Fruit fly (Drosophila melanogaster) whole organism, embryonic: ENCODE data around the gene CG1983.

Experiments used
- Asciz ChIP-seq: fragments of 200-800 bp; sonication (Bioruptor generic); optimal IDR thresholded peaks from 2 replicates; lab custom pipeline; 2017; ENCODE audit warnings: missing biosample characterization, mild to moderate bottlenecking, missing genetic modification characterization, missing genetic modification reagents
- CG10654 ChIP-seq: fragments of 200-800 bp; sonication (Bioruptor generic); optimal IDR thresholded peaks from 2 replicates; lab custom pipeline; 2016; ENCODE audit warnings: missing biosample characterization, missing genetic modification characterization
- CG12659 ChIP-seq: fragments of 200-800 bp; sonication (Bioruptor generic); optimal IDR thresholded peaks from 3 replicates; lab custom pipeline; 2017; ENCODE audit warnings: mild to moderate bottlenecking, missing biosample characterization, missing genetic modification reagents, missing genetic modification characterization
- CG13894 ChIP-seq: fragments of 200-800 bp; sonication (Bioruptor generic); optimal IDR thresholded peaks from 3 replicates; lab custom pipeline; 2018; ENCODE audit warnings: missing biosample characterization, mild to moderate bottlenecking, missing genetic modification characterization, moderate library complexity
- CG15269 ChIP-seq: fragments of 200-800 bp; sonication (Bioruptor generic); optimal IDR thresholded peaks from 2 replicates; lab custom pipeline; 2018; ENCODE audit warnings: missing biosample characterization, mild to moderate bottlenecking, missing genetic modification characterization, moderate library complexity
- CG15696 ChIP-seq: fragments of 200-800 bp; sonication (Bioruptor generic); optimal IDR thresholded peaks from 2 replicates; lab custom pipeline; 2019; ENCODE audit warnings: missing biosample characterization, mild to moderate bottlenecking, missing genetic modification characterization, moderate library complexity
- CG1647 ChIP-seq: fragments of 200-800 bp; sonication (Bioruptor generic); optimal IDR thresholded peaks from 3 replicates; lab custom pipeline; 2016; ENCODE audit warnings: missing biosample characterization, missing genetic modification characterization
- CG17912 ChIP-seq: fragments of 200-800 bp; sonication (Bioruptor generic); optimal IDR thresholded peaks from 2 replicates; lab custom pipeline; 2018; ENCODE audit warnings: missing biosample characterization, mild to moderate bottlenecking, missing genetic modification characterization
- CG18599 ChIP-seq: fragments of 200-800 bp; sonication (Bioruptor generic); optimal IDR thresholded peaks from 3 replicates; lab custom pipeline; 2017; ENCODE audit warnings: missing biosample characterization, missing genetic modification characterization, mild to moderate bottlenecking, moderate library complexity, missing genetic modification reagents
- CG2202 ChIP-seq: fragments of 200-800 bp; sonication (Bioruptor generic); optimal IDR thresholded peaks from 2 replicates; lab custom pipeline; 2018; ENCODE audit warnings: missing biosample characterization, mild to moderate bottlenecking, missing genetic modification characterization
- CG30403 ChIP-seq: fragments of 200-800 bp; sonication (Bioruptor generic); optimal IDR thresholded peaks from 3 replicates; lab custom pipeline; 2016; ENCODE audit warnings: missing biosample characterization, missing genetic modification characterization
- CG30431 ChIP-seq: fragments of 200-800 bp; sonication (Bioruptor generic); optimal IDR thresholded peaks from 2 replicates; lab custom pipeline; 2017; ENCODE audit warnings: missing biosample characterization, missing genetic modification characterization
- CG31365 ChIP-seq: fragments of 200-800 bp; sonication (Bioruptor generic); optimal IDR thresholded peaks from 2 replicates; lab custom pipeline; 2018; ENCODE audit warnings: missing biosample characterization, mild to moderate bottlenecking, missing genetic modification characterization
- CG31388 ChIP-seq: fragments of 200-800 bp; sonication (Bioruptor generic); optimal IDR thresholded peaks from 2 replicates; lab custom pipeline; 2016; ENCODE audit warnings: missing biosample characterization, missing genetic modification characterization
- CG34422 ChIP-seq: fragments of 200-800 bp; sonication (Bioruptor generic); IDR thresholded peaks from 3 replicates; pipeline ENCODE4 v1.3.6; 2022; ENCODE audit warnings: missing biosample characterization, missing genetic modification characterization
- CG3838 ChIP-seq: fragments of 200-800 bp; sonication (Bioruptor generic); optimal IDR thresholded peaks from 3 replicates; lab custom pipeline; 2016; ENCODE audit warnings: missing biosample characterization, missing genetic modification characterization
- CG4617 ChIP-seq: fragments of 200-800 bp; sonication (Bioruptor generic); optimal IDR thresholded peaks from 3 replicates; lab custom pipeline; 2016; ENCODE audit warnings: missing biosample characterization, missing genetic modification characterization, borderline replicate concordance
- CG6654 ChIP-seq: fragments of 200-800 bp; sonication (Bioruptor generic); optimal IDR thresholded peaks from 2 replicates; lab custom pipeline; 2017; ENCODE audit warnings: missing biosample characterization, mild to moderate bottlenecking, missing genetic modification characterization
- CG6683 ChIP-seq: fragments of 200-800 bp; sonication (Bioruptor generic); optimal IDR thresholded peaks from 2 replicates; lab custom pipeline; 2017; ENCODE audit warnings: missing biosample characterization, mild to moderate bottlenecking, missing genetic modification characterization, missing genetic modification reagents
- CG9215 ChIP-seq: fragments of 200-800 bp; sonication (Bioruptor generic); IDR thresholded peaks from 2 replicates; pipeline ENCODE4 v1.3.6; 2022; ENCODE audit warnings: missing biosample characterization, missing genetic modification characterization
- CG9727 ChIP-seq: fragments of 200-800 bp; sonication (Bioruptor generic); optimal IDR thresholded peaks from 3 replicates; lab custom pipeline; 2017; ENCODE audit warnings: missing biosample characterization, mild to moderate bottlenecking, missing genetic modification characterization
- Dfd ChIP-seq, 2 experiments: fragments of >200 bp; optimal IDR thresholded peaks; 2 replicates each; lab custom pipeline; 2017; ENCODE audit warnings: missing biosample characterization in 2 of 2, missing genetic modification characterization in 2 of 2
- Dll ChIP-seq: fragments of 200-800 bp; sonication (Bioruptor generic); IDR thresholded peaks from 4 replicates; pipeline ENCODE4 v1.3.6; 2022; ENCODE audit warnings: missing biosample characterization, missing genetic modification characterization; ENCODE audit not compliant: partially characterized antibody
- Ets65A ChIP-seq: fragments of 200-800 bp; sonication (Bioruptor generic); peaks from one replicate; lab custom pipeline; 2016; ENCODE audit warnings: missing biosample characterization, missing genetic modification characterization
- Fer2 ChIP-seq: fragments of 200-800 bp; sonication (Bioruptor generic); optimal IDR thresholded peaks from 2 replicates; lab custom pipeline; 2018; ENCODE audit warnings: missing biosample characterization, mild to moderate bottlenecking, missing genetic modification characterization, moderate library complexity
- HHEX ChIP-seq: fragments of 200-800 bp; sonication (Bioruptor generic); optimal IDR thresholded peaks from 3 replicates; lab custom pipeline; 2017; ENCODE audit warnings: missing biosample characterization, mild to moderate bottlenecking, missing genetic modification characterization, missing genetic modification reagents
- MTF-1 ChIP-seq: fragments of 200-800 bp; sonication (Bioruptor generic); optimal IDR thresholded peaks from 2 replicates; lab custom pipeline; 2018; ENCODE audit warnings: missing biosample characterization, mild to moderate bottlenecking, missing genetic modification characterization, borderline replicate concordance
- Oli ChIP-seq: fragments of 200-800 bp; sonication (Bioruptor generic); optimal IDR thresholded peaks from 2 replicates; lab custom pipeline; 2018; ENCODE audit warnings: missing biosample characterization, mild to moderate bottlenecking, missing genetic modification characterization, moderate library complexity
- TFAM ChIP-seq: fragments of 200-800 bp; sonication (Bioruptor generic); optimal IDR thresholded peaks from 2 replicates; lab custom pipeline; 2017; ENCODE audit warnings: missing biosample characterization, missing genetic modification characterization, inconsistent platforms
- bbx ChIP-seq: fragments of 200-800 bp; sonication (Bioruptor generic); IDR thresholded peaks from 2 replicates; pipeline ENCODE4 v1.3.6; 2022; ENCODE audit warnings: missing biosample characterization, missing genetic modification characterization; ENCODE audit not compliant: partially characterized antibody
- btn ChIP-seq: fragments of 200-800 bp; sonication (Bioruptor generic); optimal IDR thresholded peaks from 2 replicates; lab custom pipeline; 2016; ENCODE audit warnings: missing biosample characterization, missing genetic modification characterization
- cato ChIP-seq: fragments of 200-800 bp; sonication (Bioruptor generic); optimal IDR thresholded peaks from 2 replicates; lab custom pipeline; 2016; ENCODE audit warnings: missing biosample characterization, missing genetic modification characterization, borderline replicate concordance
- caup ChIP-seq: fragments of 200-800 bp; sonication (Bioruptor generic); optimal IDR thresholded peaks from 3 replicates; lab custom pipeline; 2017; ENCODE audit warnings: missing biosample characterization, mild to moderate bottlenecking, missing genetic modification characterization, moderate library complexity; ENCODE audit not compliant: severe bottlenecking
- crp ChIP-seq, 2 experiments: fragments of 200-800 bp; sonication (Bioruptor generic); optimal IDR thresholded peaks; 2 replicates in 1 of 2; 3 replicates in 1 of 2; lab custom pipeline; 2017; ENCODE audit warnings: missing biosample characterization in 2 of 2, missing genetic modification characterization in 2 of 2, mild to moderate bottlenecking in 1 of 2, moderate library complexity in 1 of 2
- cwo ChIP-seq: fragments of 200-800 bp; sonication (Bioruptor generic); optimal IDR thresholded peaks from 3 replicates; lab custom pipeline; 2017; ENCODE audit warnings: missing biosample characterization, missing genetic modification characterization, mild to moderate bottlenecking, moderate library complexity, missing genetic modification reagents
- danr ChIP-seq: fragments of 200-800 bp; sonication (Bioruptor generic); IDR thresholded peaks from 2 replicates; pipeline ENCODE4 v1.3.6; 2022; ENCODE audit warnings: missing biosample characterization, missing genetic modification characterization
- dmrt11E ChIP-seq: fragments of 200-800 bp; sonication (Bioruptor generic); optimal IDR thresholded peaks from 3 replicates; lab custom pipeline; 2018; ENCODE audit warnings: missing biosample characterization, mild to moderate bottlenecking, missing genetic modification characterization, moderate library complexity
- fu2 ChIP-seq: fragments of 200-800 bp; sonication (Bioruptor generic); optimal IDR thresholded peaks from 2 replicates; lab custom pipeline; 2016; ENCODE audit warnings: missing biosample characterization, missing genetic modification characterization
- gsb ChIP-seq: fragments of 200-800 bp; sonication (Bioruptor generic); IDR thresholded peaks from 2 replicates; pipeline ENCODE4 v1.3.6; 2022; ENCODE audit warnings: missing biosample characterization, missing genetic modification characterization
- gsb-n ChIP-seq: fragments of 200-800 bp; sonication (Bioruptor generic); optimal IDR thresholded peaks from 3 replicates; lab custom pipeline; 2018; ENCODE audit warnings: missing biosample characterization, mild to moderate bottlenecking, missing genetic modification characterization
- luna ChIP-seq: fragments of 200-800 bp; sonication (Bioruptor generic); optimal IDR thresholded peaks from 2 replicates; lab custom pipeline; 2016; ENCODE audit warnings: missing biosample characterization, missing genetic modification characterization
- maf-S ChIP-seq: fragments of 200-800 bp; sonication (Bioruptor generic); optimal IDR thresholded peaks from 2 replicates; lab custom pipeline; 2016; ENCODE audit warnings: missing biosample characterization, missing genetic modification characterization
- otp ChIP-seq: fragments of 200-800 bp; sonication (Bioruptor generic); IDR thresholded peaks from 3 replicates; pipeline ENCODE4, ENCODE4 v1.3.6; 2022; ENCODE audit warnings: missing biosample characterization, missing genetic modification characterization
- prd ChIP-seq, 3 experiments: fragments of >200 bp in 2 of 3; fragments of 200-800 bp in 1 of 3; sonication (Bioruptor generic) in 1 of 3; optimal IDR thresholded peaks in 2 of 3; IDR thresholded peaks in 1 of 3; 2 replicates in 2 of 3; 3 replicates in 1 of 3; pipeline versions ENCODE4 v1.3.6 to Lab custom; 2017 to 2022; ENCODE audit warnings: missing biosample characterization in 1 of 3, missing genetic modification characterization in 1 of 3
- row ChIP-seq: fragments of 200-800 bp; sonication (Bioruptor generic); IDR thresholded peaks from 3 replicates; pipeline ENCODE4 v1.3.6; 2022; ENCODE audit warnings: missing biosample characterization, missing genetic modification characterization
- sqz ChIP-seq: fragments of 200-800 bp; sonication (Bioruptor generic); optimal IDR thresholded peaks from 3 replicates; lab custom pipeline; 2018; ENCODE audit warnings: missing biosample characterization, mild to moderate bottlenecking, missing genetic modification characterization
- toy ChIP-seq: fragments of 200-800 bp; sonication (Bioruptor generic); IDR thresholded peaks from 2 replicates; pipeline ENCODE4 v1.3.6; 2022; ENCODE audit warnings: missing biosample characterization, missing genetic modification characterization
- twi ChIP-seq: fragments of 200-800 bp; optimal IDR thresholded peaks from 2 replicates; lab custom pipeline; 2019; ENCODE audit warnings: missing biosample characterization, mild to moderate bottlenecking, missing genetic modification characterization, moderate library complexity
- tx ChIP-seq: fragments of 200-800 bp; sonication (Bioruptor generic); optimal IDR thresholded peaks from 2 replicates; lab custom pipeline; 2016; ENCODE audit warnings: missing biosample characterization, missing genetic modification characterization

CG1983 gene

DNA sequence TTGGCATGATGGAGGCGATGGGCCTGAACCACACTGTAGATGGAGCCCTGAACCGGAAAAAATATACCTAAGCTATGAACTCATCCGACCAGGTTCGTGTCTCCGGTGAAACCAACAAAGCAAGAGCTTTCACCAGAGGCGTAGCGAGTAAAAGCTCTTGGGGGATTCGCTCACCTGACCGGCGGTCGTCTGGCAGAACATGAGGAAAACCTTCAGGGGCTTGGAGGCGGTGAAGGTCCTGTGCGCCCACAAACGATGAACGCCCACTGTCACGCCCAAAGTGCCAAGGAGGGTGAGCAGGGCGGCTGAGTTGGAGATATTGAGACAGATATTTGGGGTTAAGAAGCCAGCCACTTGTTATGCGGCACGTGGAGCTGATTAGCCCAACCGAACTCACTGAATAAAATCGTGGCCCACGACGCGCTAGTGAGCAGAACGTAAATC lies 18.1 kb upstream of the CG1983 start (continued):
- TF ChIP-seq HHEX: peak; percentile 14
- TF ChIP-seq tx (GFP tag; lab: Kevin White, UChicago): no peak
- no peak for TF ChIP-seq CG31388
- TF ChIP-seq CG15269 (tag; lab: Kevin White, UChicago): peak; percentile 48
- no peak for TF ChIP-seq gsb (GFP tag; lab: Robert Waterston, UW)
- no peak for TF ChIP-seq CG6654 (GFP tag; lab: Kevin White, UChicago)
- no peak for TF ChIP-seq Dfd (GFP tag; optimal IDR thresholded peaks at IDR 0.05; lab: Kevin White, UChicago)
- no peak for TF ChIP-seq twi (tag; lab: Kevin White, UChicago)
- peak; percentile 10 for TF ChIP-seq CG6683 (GFP tag; lab: Kevin White, UChicago)
- peak; percentile 84 for TF ChIP-seq row
- TF ChIP-seq toy: 0 out of 2 replicates have a peak, but pooled peaks have one; percentile 27
- peak; percentile 59; the same call in 2 of the 3 replicates for TF ChIP-seq CG34422 (GFP tag; lab: Robert Waterston, UW)
- TF ChIP-seq CG3838 (GFP tag; lab: Kevin White, UChicago): no peak
- peak; percentile 20 for TF ChIP-seq Fer2 (tag; lab: Kevin White, UChicago)
- peak; percentile 73 for TF ChIP-seq CG18599 (GFP tag; lab: Kevin White, UChicago)
- TF ChIP-seq luna (GFP tag; lab: Kevin White, UChicago): no peak
- no peak for TF ChIP-seq btn (GFP tag; lab: Kevin White, UChicago)
- TF ChIP-seq CG9215 (GFP tag; lab: Robert Waterston, UW): no peak
- no peak for TF ChIP-seq sqz (GFP tag; lab: Kevin White, UChicago)
- no peak for TF ChIP-seq crp (GFP tag; optimal IDR thresholded peaks at IDR 0.05; lab: Kevin White, UChicago)
- no peak for TF ChIP-seq Dll (GFP tag; lab: Robert Waterston, UW)
- no peak for TF ChIP-seq CG2202 (tag; lab: Kevin White, UChicago)
- peak; percentile 58 for TF ChIP-seq cwo
- no peak for TF ChIP-seq MTF-1
- no peak for TF ChIP-seq maf-S (GFP tag; lab: Kevin White, UChicago)
- peak; percentile 36 for TF ChIP-seq CG30403
- TF ChIP-seq dmrt11E (tag; lab: Kevin White, UChicago): no peak
- no peak for TF ChIP-seq CG9727 (GFP tag; lab: Kevin White, UChicago)
- no peak for TF ChIP-seq Ets65A (GFP tag; lab: Kevin White, UChicago)
- peak; percentile 47 for TF ChIP-seq CG12659 (GFP tag; lab: Kevin White, UChicago)
- no peak for TF ChIP-seq CG30431
- TF ChIP-seq CG4617 (GFP tag; lab: Kevin White, UChicago): no peak
- TF ChIP-seq gsb-n (tag; lab: Kevin White, UChicago): no peak
- peak; percentile 58 for TF ChIP-seq CG31365
- no peak for TF ChIP-seq bbx (GFP tag; lab: Robert Waterston, UW)
- TF ChIP-seq Asciz (GFP tag; lab: Kevin White, UChicago): no peak
- TF ChIP-seq CG17912: no peak
- no peak for TF ChIP-seq Oli
- no peak for TF ChIP-seq CG10654 (GFP tag; lab: Kevin White, UChicago)
- no peak for TF ChIP-seq CG1647 (GFP tag; lab: Kevin White, UChicago)
- TF ChIP-seq fu2 (GFP tag; lab: Kevin White, UChicago): peak; percentile 47
- no peak for TF ChIP-seq TFAM (GFP tag; lab: Kevin White, UChicago)
- no peak for TF ChIP-seq prd (optimal IDR thresholded peaks at IDR 0.05; lab: Kevin White, UChicago)
- TF ChIP-seq prd (GFP tag; IDR thresholded peaks at IDR 0.05; lab: Robert Waterston, UW): peak; percentile 69
- no peak for TF ChIP-seq CG15696 (tag; lab: Kevin White, UChicago)
- TF ChIP-seq danr: no peak
- no peak for TF ChIP-seq cato (GFP tag; lab: Kevin White, UChicago)
- TF ChIP-seq otp: no peak
- TF ChIP-seq CG13894 (tag; lab: Kevin White, UChicago): peak; percentile 1
- peak; percentile 57 for TF ChIP-seq caup
